Worm (Caenorhabditis elegans) whole organism, dauer: ENCODE results near the gene srh-136.
"Not testable (repeated sequence)": the region's sequence is repeated elsewhere in the genome, so short reads cannot be mapped to it uniquely, and the experiment has no call there.

Experiments used
- unc-62 ChIP-seq: sonication (generic microtip); optimal IDR thresholded peaks from 2 replicates; lab custom pipeline; 2017; ENCODE audit warnings: missing biosample characterization, missing genetic modification reagents, missing genetic modification characterization

The srh-136 gene

ce11 chrV:16497504-16497903 is at the start of gene srh-136:
Gene srh-136, minus strand, starts transcription at chrV:16497596.
- no peak for TF ChIP-seq unc-62 (GFP tag; lab: Kevin White, UChicago)

ce11 chrV:16540657-16541056 is 43.3 kb upstream of the srh-136 start:
- TF ChIP-seq unc-62 (GFP tag; lab: Kevin White, UChicago): no peak

ce11 chrV:16539666-16540065 is 42.3 kb upstream of the srh-136 start:
- TF ChIP-seq unc-62 (GFP tag; lab: Kevin White, UChicago): no peak

ce11 chrV:16537908-16538446 is 40.6 kb upstream of the srh-136 start, which contains the start of gene Y32B12B.2:
Gene Y32B12B.2, plus strand, starts transcription at chrV:16538396.
- no peak for TF ChIP-seq unc-62 (GFP tag; lab: Kevin White, UChicago)

- TF ChIP-seq unc-62 (GFP tag; lab: Kevin White, UChicago): no peak
These were observed 39.3 kb upstream of the srh-136 start, which contains the start of gene Y32B12B.1 for ce11 chrV:16536701-16537100. Gene Y32B12B.1, plus strand, starts transcription at chrV:16537001.

ce11 chrV:16535172-16535571 is 37.8 kb upstream of the srh-136 start, which contains the start of gene Y32B12B.8:
Gene Y32B12B.8, plus strand, starts transcription at chrV:16535472.
- TF ChIP-seq unc-62 (GFP tag; lab: Kevin White, UChicago): no peak

- no peak for TF ChIP-seq unc-62 (GFP tag; lab: Kevin White, UChicago)
These were observed 36.6 kb upstream of the srh-136 start, which contains the start of gene cpr-2 for ce11 chrV:16534000-16534399. Gene cpr-2, minus strand, starts transcription at chrV:16534100.

ce11 chrV:16527796-16528195 is 30.4 kb upstream of the srh-136 start, which contains the start of gene F36D3.16:
Gene F36D3.16, plus strand, starts transcription at chrV:16528096.
- TF ChIP-seq unc-62 (GFP tag; lab: Kevin White, UChicago): no peak

- no peak for TF ChIP-seq unc-62 (GFP tag; lab: Kevin White, UChicago)
These were observed 29.5 kb upstream of the srh-136 start, which contains the start of gene F36D3.8 for ce11 chrV:16526858-16527257. Gene F36D3.8, plus strand, starts transcription at chrV:16527158.

- no peak for TF ChIP-seq unc-62 (GFP tag; lab: Kevin White, UChicago)
These were observed 24.8 kb upstream of the srh-136 start, which contains the start of gene srw-34 for ce11 chrV:16522242-16522641. Gene srw-34, minus strand, starts transcription at chrV:16522342.

ce11 chrV:16517619-16518018 is 20.2 kb upstream of the srh-136 start, which contains the start of gene F36D3.4:
Gene F36D3.4, minus strand, starts transcription at chrV:16517719.
- no peak for TF ChIP-seq unc-62 (GFP tag; lab: Kevin White, UChicago)

- TF ChIP-seq unc-62 (GFP tag; lab: Kevin White, UChicago): not testable (repeated sequence)
These were observed 17.7 kb upstream of the srh-136 start, which contains the start of gene F36D3.5 for ce11 chrV:16515140-16515539. Gene F36D3.5, minus strand, starts transcription at chrV:16515240.

ce11 chrV:16508667-16509066 is 11.3 kb upstream of the srh-136 start, which contains the start of gene srr-3:
Gene srr-3, minus strand, starts transcription at chrV:16508767.
- TF ChIP-seq unc-62 (GFP tag; lab: Kevin White, UChicago): no peak

ce11 chrV:16506650-16507049 is 9.3 kb upstream of the srh-136 start:
- no peak for TF ChIP-seq unc-62 (GFP tag; lab: Kevin White, UChicago)

ce11 chrV:16505828-16506227 is 8.4 kb upstream of the srh-136 start, which contains the start of gene nhr-54:
Gene nhr-54, minus strand, starts transcription at chrV:16505928.
- TF ChIP-seq unc-62 (GFP tag; lab: Kevin White, UChicago): no peak

ce11 chrV:16503164-16503563 is 5.8 kb upstream of the srh-136 start, which contains the start of gene F36D3.14:
Gene F36D3.14, minus strand, starts transcription at chrV:16503264.
- no peak for TF ChIP-seq unc-62 (GFP tag; lab: Kevin White, UChicago)

- TF ChIP-seq unc-62 (GFP tag; lab: Kevin White, UChicago): no peak
These were observed 1.6 kb upstream of the srh-136 start, which contains the start of gene F36D3.1 for ce11 chrV:16499006-16499405. Gene F36D3.1, plus strand, starts transcription at chrV:16499352.
